Fruit fly (Drosophila melanogaster) whole organism, embryonic: ENCODE results near the gene Cortactin.

Experiments
- Aef1 ChIP-seq: fragments of 200-800 bp; sonication (Bioruptor generic); IDR thresholded peaks from 3 replicates; pipeline ENCODE4 v1.3.6; 2022; ENCODE audit warnings: missing biosample characterization, missing genetic modification characterization
- Antp ChIP-seq: fragments of 200-800 bp; sonication (Bioruptor generic); optimal IDR thresholded peaks from 3 replicates; lab custom pipeline; 2016; ENCODE audit warnings: missing biosample characterization, missing genetic modification characterization
- CG10366 ChIP-seq: fragments of 200-800 bp; sonication (Bioruptor generic); IDR thresholded peaks from 2 replicates; pipeline ENCODE4 v1.3.6; 2022; ENCODE audit warnings: missing biosample characterization, missing genetic modification characterization
- CG10543 ChIP-seq: fragments of 200-800 bp; sonication (Bioruptor generic); optimal IDR thresholded peaks from 3 replicates; lab custom pipeline; 2017; ENCODE audit warnings: missing biosample characterization, mild to moderate bottlenecking, missing genetic modification characterization, moderate library complexity
- CG10565 ChIP-seq: fragments of 200-800 bp; sonication (Bioruptor generic); optimal IDR thresholded peaks from 3 replicates; lab custom pipeline; 2016; ENCODE audit warnings: missing biosample characterization, mild to moderate bottlenecking, missing genetic modification characterization
- CG1233 ChIP-seq: fragments of 200-800 bp; sonication (Bioruptor generic); optimal IDR thresholded peaks from 4 replicates; lab custom pipeline; 2018; ENCODE audit warnings: missing biosample characterization, mild to moderate bottlenecking, missing genetic modification characterization
- CG12391 ChIP-seq: fragments of 200-800 bp; sonication (Bioruptor generic); optimal IDR thresholded peaks from 3 replicates; lab custom pipeline; 2018; ENCODE audit warnings: missing biosample characterization, mild to moderate bottlenecking, missing genetic modification characterization, moderate library complexity
- CG15269 ChIP-seq: fragments of 200-800 bp; sonication (Bioruptor generic); optimal IDR thresholded peaks from 2 replicates; lab custom pipeline; 2018; ENCODE audit warnings: missing biosample characterization, mild to moderate bottlenecking, missing genetic modification characterization, moderate library complexity
- CG17568 ChIP-seq: fragments of 200-800 bp; sonication (Bioruptor generic); optimal IDR thresholded peaks from 2 replicates; lab custom pipeline; 2018; ENCODE audit warnings: missing biosample characterization, mild to moderate bottlenecking, missing genetic modification characterization, moderate library complexity
- CG2678 ChIP-seq: fragments of 200-800 bp; sonication (Bioruptor generic); optimal IDR thresholded peaks from 3 replicates; lab custom pipeline; 2019; ENCODE audit warnings: missing biosample characterization, mild to moderate bottlenecking, missing genetic modification characterization, moderate library complexity
- CG31224 ChIP-seq: fragments of 200-800 bp; sonication (Bioruptor generic); IDR thresholded peaks from 2 replicates; pipeline ENCODE4 v1.3.6; 2022; ENCODE audit warnings: missing biosample characterization, missing genetic modification characterization
- CG31388 ChIP-seq: fragments of 200-800 bp; sonication (Bioruptor generic); optimal IDR thresholded peaks from 2 replicates; lab custom pipeline; 2016; ENCODE audit warnings: missing biosample characterization, missing genetic modification characterization
- CG33213 ChIP-seq: fragments of 200-800 bp; sonication (Bioruptor generic); optimal IDR thresholded peaks from 3 replicates; lab custom pipeline; 2016; ENCODE audit warnings: missing biosample characterization, missing genetic modification characterization
- CG3995 ChIP-seq: fragments of 200-800 bp; sonication (Bioruptor generic); optimal IDR thresholded peaks from 3 replicates; lab custom pipeline; 2016; ENCODE audit warnings: missing biosample characterization, missing genetic modification characterization
- CG4707 ChIP-seq: fragments of 200-800 bp; sonication (Bioruptor generic); optimal IDR thresholded peaks from 2 replicates; lab custom pipeline; 2018; ENCODE audit warnings: missing biosample characterization, mild to moderate bottlenecking, missing genetic modification characterization, moderate library complexity
- CG5180 ChIP-seq: fragments of 200-800 bp; sonication (Bioruptor generic); optimal IDR thresholded peaks from 3 replicates; lab custom pipeline; 2017; ENCODE audit warnings: missing biosample characterization, missing genetic modification characterization, mild to moderate bottlenecking, moderate library complexity, missing genetic modification reagents
- CG6813 ChIP-seq: fragments of 200-800 bp; sonication (Bioruptor generic); optimal IDR thresholded peaks from 2 replicates; lab custom pipeline; 2017; ENCODE audit warnings: missing biosample characterization, missing genetic modification characterization, mild to moderate bottlenecking, moderate library complexity, missing genetic modification reagents
- CG8281 ChIP-seq: fragments of 200-800 bp; sonication (Bioruptor generic); optimal IDR thresholded peaks from 2 replicates; lab custom pipeline; 2018; ENCODE audit warnings: missing biosample characterization, mild to moderate bottlenecking, missing genetic modification characterization, moderate library complexity
- CG9932 ChIP-seq: fragments of 200-800 bp; sonication (Bioruptor generic); IDR thresholded peaks from 2 replicates; pipeline ENCODE4 v1.3.6; 2022; ENCODE audit warnings: missing biosample characterization, missing genetic modification characterization
- Dbx ChIP-seq: fragments of 200-800 bp; sonication (Bioruptor generic); IDR thresholded peaks from 3 replicates; pipeline ENCODE4 v1.3.6; 2022; ENCODE audit warnings: missing biosample characterization, missing genetic modification characterization
- Dp ChIP-seq: fragments of 200-800 bp; sonication (Bioruptor generic); optimal IDR thresholded peaks from 2 replicates; lab custom pipeline; 2018; ENCODE audit warnings: missing biosample characterization, mild to moderate bottlenecking, missing genetic modification characterization, moderate library complexity
- Ets65A ChIP-seq: fragments of 200-800 bp; sonication (Bioruptor generic); peaks from one replicate; lab custom pipeline; 2016; ENCODE audit warnings: missing biosample characterization, missing genetic modification characterization
- Jarid2 ChIP-seq: fragments of 200-800 bp; sonication (Bioruptor generic); optimal IDR thresholded peaks from 3 replicates; lab custom pipeline; 2017; ENCODE audit warnings: mild to moderate bottlenecking, missing biosample characterization, missing genetic modification reagents, missing genetic modification characterization
- Meics ChIP-seq: fragments of 200-800 bp; sonication (Bioruptor generic); optimal IDR thresholded peaks from 2 replicates; lab custom pipeline; 2017; ENCODE audit warnings: missing biosample characterization, mild to moderate bottlenecking, missing genetic modification characterization
- Optix ChIP-seq: fragments of 200-800 bp; sonication (Bioruptor generic); IDR thresholded peaks from 3 replicates; pipeline ENCODE4 v1.3.6; 2022; ENCODE audit warnings: missing biosample characterization, missing genetic modification characterization
- Rx ChIP-seq: fragments of 200-800 bp; sonication (Bioruptor generic); IDR thresholded peaks from 2 replicates; pipeline ENCODE4 v1.3.6; 2022; ENCODE audit warnings: missing biosample characterization, missing genetic modification characterization
- Sox102F ChIP-seq: fragments of 200-800 bp; sonication (Bioruptor generic); optimal IDR thresholded peaks from 2 replicates; lab custom pipeline; 2018; ENCODE audit warnings: missing biosample characterization, mild to moderate bottlenecking, missing genetic modification characterization, moderate library complexity
- Stat92E ChIP-seq, 3 experiments: fragments of >200 bp in 2 of 3; fragments of 200-800 bp in 1 of 3; sonication (Bioruptor generic) in 1 of 3; optimal IDR thresholded peaks; 2 replicates each; lab custom pipeline; 2017 to 2019; ENCODE audit warnings: missing biosample characterization in 3 of 3, missing genetic modification characterization in 3 of 3, mild to moderate bottlenecking in 1 of 3, moderate library complexity in 1 of 3
- Usf ChIP-seq: fragments of 200-800 bp; sonication (Bioruptor generic); optimal IDR thresholded peaks from 2 replicates; lab custom pipeline; 2017; ENCODE audit warnings: missing genotype, missing biosample characterization, missing genetic modification characterization
- bigmax ChIP-seq: fragments of 200-800 bp; sonication (Bioruptor generic); optimal IDR thresholded peaks from 2 replicates; lab custom pipeline; 2018; ENCODE audit warnings: missing biosample characterization, mild to moderate bottlenecking, missing genetic modification characterization
- btn ChIP-seq: fragments of 200-800 bp; sonication (Bioruptor generic); optimal IDR thresholded peaks from 2 replicates; lab custom pipeline; 2016; ENCODE audit warnings: missing biosample characterization, missing genetic modification characterization
- ci ChIP-seq: fragments of 200-800 bp; sonication (Bioruptor generic); IDR thresholded peaks from 3 replicates; pipeline ENCODE4 v1.3.6; 2022; ENCODE audit warnings: missing biosample characterization, missing genetic modification characterization
- dimm ChIP-seq: fragments of 200-800 bp; sonication (Bioruptor generic); IDR thresholded peaks from 2 replicates; pipeline ENCODE4 v1.3.6; 2022; ENCODE audit warnings: missing biosample characterization, missing genetic modification characterization
- emc ChIP-seq: fragments of 200-800 bp; sonication (Bioruptor generic); optimal IDR thresholded peaks from 2 replicates; lab custom pipeline; 2016; ENCODE audit warnings: missing biosample characterization, missing genetic modification characterization
- esg ChIP-seq: fragments of 200-800 bp; sonication (Bioruptor generic); conservative IDR thresholded peaks from 2 replicates; pipeline ENCODE4 v1.3.6; 2022; ENCODE audit warnings: missing biosample characterization, missing genetic modification characterization
- fd102C ChIP-seq: fragments of 200-800 bp; sonication (Bioruptor generic); optimal IDR thresholded peaks from 2 replicates; lab custom pipeline; 2018; ENCODE audit warnings: missing biosample characterization, mild to moderate bottlenecking, missing genetic modification characterization, moderate library complexity
- fd96Cb ChIP-seq: fragments of 200-800 bp; sonication (Bioruptor generic); optimal IDR thresholded peaks from 2 replicates; lab custom pipeline; 2018; ENCODE audit warnings: missing biosample characterization, mild to moderate bottlenecking, missing genetic modification characterization, moderate library complexity
- fu2 ChIP-seq: fragments of 200-800 bp; sonication (Bioruptor generic); optimal IDR thresholded peaks from 2 replicates; lab custom pipeline; 2016; ENCODE audit warnings: missing biosample characterization, missing genetic modification characterization
- lab ChIP-seq: fragments of 200-800 bp; sonication (Bioruptor generic); optimal IDR thresholded peaks from 3 replicates; lab custom pipeline; 2017; ENCODE audit warnings: missing biosample characterization, missing genetic modification characterization, mild to moderate bottlenecking, moderate library complexity, missing genetic modification reagents
- lbe ChIP-seq: fragments of 200-800 bp; sonication (Bioruptor generic); optimal IDR thresholded peaks from 2 replicates; lab custom pipeline; 2016; ENCODE audit warnings: missing biosample characterization, mild to moderate bottlenecking, missing genetic modification characterization
- lilli ChIP-seq: fragments of 200-800 bp; sonication (Bioruptor generic); optimal IDR thresholded peaks from 3 replicates; lab custom pipeline; 2016; ENCODE audit warnings: missing biosample characterization, missing genetic modification characterization
- mirr ChIP-seq: fragments of 200-800 bp; sonication (Bioruptor generic); optimal IDR thresholded peaks from 3 replicates; lab custom pipeline; 2018; ENCODE audit warnings: missing biosample characterization, mild to moderate bottlenecking, missing genetic modification characterization
- nerfin-2 ChIP-seq: fragments of 200-800 bp; sonication (Bioruptor generic); IDR thresholded peaks from 2 replicates; pipeline ENCODE4 v1.3.6; 2022; ENCODE audit warnings: missing biosample characterization, missing genetic modification characterization; ENCODE audit not compliant: partially characterized antibody
- phol ChIP-seq: fragments of 200-800 bp; sonication (Bioruptor generic); optimal IDR thresholded peaks from 3 replicates; lab custom pipeline; 2018; ENCODE audit warnings: missing biosample characterization, mild to moderate bottlenecking, missing genetic modification characterization, moderate library complexity
- schlank ChIP-seq: fragments of 200-800 bp; sonication (Bioruptor generic); optimal IDR thresholded peaks from 2 replicates; lab custom pipeline; 2018; ENCODE audit warnings: missing biosample characterization, mild to moderate bottlenecking, missing genetic modification characterization
- slbo ChIP-seq: fragments of 200-800 bp; sonication (Bioruptor generic); IDR thresholded peaks from 2 replicates; pipeline ENCODE4 v1.3.6; 2022; ENCODE audit warnings: missing biosample characterization, missing genetic modification characterization
- slou ChIP-seq: fragments of 200-800 bp; sonication (Bioruptor generic); optimal IDR thresholded peaks from 3 replicates; lab custom pipeline; 2016; ENCODE audit warnings: missing biosample characterization, missing genetic modification characterization
- sr ChIP-seq: fragments of 200-800 bp; sonication (Bioruptor generic); IDR thresholded peaks from 3 replicates; pipeline ENCODE4 v1.3.6; 2022; ENCODE audit warnings: missing biosample characterization, missing genetic modification characterization

Gene Cortactin

DNA sequence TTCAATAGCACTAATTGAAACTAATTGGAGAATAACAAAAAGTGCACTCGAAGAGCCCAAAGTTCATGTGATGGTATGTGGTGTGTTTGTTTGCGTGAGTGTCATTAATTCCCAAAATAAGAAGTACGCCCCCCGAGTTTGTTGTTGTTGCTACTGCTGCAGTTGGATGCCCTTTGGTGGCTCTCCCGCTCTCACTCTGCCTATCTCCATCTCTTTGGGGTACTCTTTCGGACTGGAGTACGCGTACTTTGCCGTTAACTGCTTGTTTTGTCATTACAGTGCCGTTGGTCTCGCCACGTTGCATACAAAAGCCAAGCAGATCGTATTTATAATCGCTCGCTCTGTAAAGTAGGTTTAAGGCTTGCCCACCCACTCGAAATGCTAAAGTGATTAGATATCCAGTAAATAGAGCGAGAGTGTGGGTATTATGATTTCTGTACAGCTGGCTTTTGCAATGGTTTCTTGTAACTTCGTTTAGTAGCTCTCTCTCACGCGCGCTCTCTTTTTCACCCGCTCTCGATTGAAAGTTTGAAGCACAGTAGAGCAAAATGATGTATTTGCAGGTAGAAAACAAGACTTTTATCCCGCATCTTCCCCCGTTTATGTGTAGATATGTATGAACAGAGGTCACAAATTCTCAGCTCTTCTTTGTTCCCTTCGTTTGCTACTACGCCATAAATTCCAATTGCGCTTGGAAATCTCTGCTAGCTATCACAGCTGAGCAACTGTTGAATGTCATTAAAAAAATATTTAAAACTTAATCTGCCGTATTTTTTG is 47.9 kb upstream of the Cortactin start (continued):
- TF ChIP-seq Dbx (no peak), CG1233 (GFP tag; lab: Kevin White, UChicago) (peak; percentile 45), dimm (GFP tag; lab: Robert Waterston, UW) (no peak), slou (GFP tag; lab: Kevin White, UChicago) (no peak), CG2678 (tag; lab: Kevin White, UChicago) (peak; percentile 63), CG4707 (GFP tag; lab: Kevin White, UChicago) (peak; percentile 91), mirr (peak; percentile 18), CG10565 (GFP tag; lab: Kevin White, UChicago) (no peak), Stat92E (GFP tag; optimal IDR thresholded peaks at IDR 0.05; lab: Kevin White, UChicago) (no peak), Aef1 (no peak), CG9932 (GFP tag; lab: Robert Waterston, UW) (0 out of 2 replicates have a peak, but pooled peaks have one; percentile 17), CG12391 (tag; lab: Kevin White, UChicago) (peak; percentile 38), fd102C (GFP tag; lab: Kevin White, UChicago) (no peak), CG17568 (peak; percentile 44), lbe (no peak), Rx (GFP tag; lab: Robert Waterston, UW) (no peak), CG8281 (tag; lab: Kevin White, UChicago) (peak; percentile 10), fd96Cb (tag; lab: Kevin White, UChicago) (peak; percentile 28), emc (GFP tag; lab: Kevin White, UChicago) (no peak), CG6813 (GFP tag; lab: Kevin White, UChicago) (peak; percentile 3), CG10543 (GFP tag; lab: Kevin White, UChicago) (no peak), Sox102F (GFP tag; lab: Kevin White, UChicago) (peak; percentile 49), Usf (GFP tag; lab: Kevin White, UChicago) (no peak), fu2 (GFP tag; lab: Kevin White, UChicago) (no peak), CG5180 (peak; percentile 27), Meics (GFP tag; lab: Kevin White, UChicago) (peak; percentile 63), schlank (tag; lab: Kevin White, UChicago) (no peak), phol (tag; lab: Kevin White, UChicago) (peak; percentile 42), slbo (0 out of 2 replicates have a peak, but pooled peaks have one; percentile 18), Optix (GFP tag; lab: Robert Waterston, UW) (0 out of 3 replicates have a peak, but pooled peaks have one; percentile 38), Jarid2 (GFP tag; lab: Kevin White, UChicago) (no peak), btn (peak; percentile 7), Antp (GFP tag; lab: Kevin White, UChicago) (peak; percentile 24), Dp (GFP tag; lab: Kevin White, UChicago) (no peak), lilli (GFP tag; lab: Kevin White, UChicago) (peak; percentile 22), nerfin-2 (GFP tag; lab: Robert Waterston, UW) (no peak), Ets65A (GFP tag; lab: Kevin White, UChicago) (peak; percentile 93), CG31224 (peak; percentile 36; the same call in 1 of the 2 replicates), CG3995 (no peak), sr (GFP tag; lab: Robert Waterston, UW) (no peak), bigmax (GFP tag; lab: Kevin White, UChicago) (no peak), lab (GFP tag; lab: Kevin White, UChicago) (peak; percentile 53), CG10366 (GFP tag; lab: Robert Waterston, UW) (peak; percentile 15; the same call in 1 of the 2 replicates), esg (GFP tag; lab: Robert Waterston, UW) (0 out of 2 replicates have a peak, but pooled peaks have one; percentile 5), CG31388 (GFP tag; lab: Kevin White, UChicago) (no peak), CG15269 (tag; lab: Kevin White, UChicago) (peak; percentile 60), CG33213 (GFP tag; lab: Kevin White, UChicago) (no peak), ci (GFP tag; lab: Robert Waterston, UW) (no peak)
